Fruit fly (Drosophila melanogaster): ENCODE measurements around the gene MSAmiP.

DNA sequence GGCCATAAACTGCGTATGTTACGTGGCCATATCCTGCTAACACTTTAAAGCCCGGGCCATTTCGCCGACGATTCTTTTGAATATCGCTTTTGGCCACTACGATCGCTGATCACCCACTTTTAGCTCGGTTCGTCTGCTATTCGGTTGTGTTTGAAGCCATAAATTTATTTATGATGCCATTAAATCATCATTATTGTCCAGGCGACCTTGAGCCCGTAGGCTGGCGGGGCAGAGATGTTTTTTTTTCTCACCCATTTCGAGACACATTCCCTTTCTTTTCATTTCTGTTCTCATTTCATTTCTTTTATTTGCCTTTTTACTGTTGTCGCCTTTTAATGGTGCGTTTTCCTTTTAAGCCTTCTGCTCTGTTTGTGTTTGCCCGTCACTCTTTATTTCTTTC is 19.5 kb upstream of the MSAmiP start:
- no peak for TF ChIP-seq CG33017 (tag; optimal IDR thresholded peaks at IDR 0.05)
- TF ChIP-seq CG1620 (GFP tag; optimal IDR thresholded peaks at IDR 0.05) = no peak
- TF ChIP-seq CG7101 (tag; optimal IDR thresholded peaks at IDR 0.05) = no peak
- no peak for TF ChIP-seq cic (GFP tag; optimal IDR thresholded peaks at IDR 0.05)
- TF ChIP-seq CG11617 (GFP tag; optimal IDR thresholded peaks at IDR 0.05) = no peak
- TF ChIP-seq CG14711 (tag; optimal IDR thresholded peaks at IDR 0.05) = no peak
- no peak for TF ChIP-seq CG12768 (GFP tag; optimal IDR thresholded peaks at IDR 0.05)
- no peak for TF ChIP-seq cnc (optimal IDR thresholded peaks at IDR 0.05)
- TF ChIP-seq Crg-1 (GFP tag; optimal IDR thresholded peaks at IDR 0.05) = no peak
- TF ChIP-seq CG7045 (GFP tag; optimal IDR thresholded peaks at IDR 0.05) = no peak
- TF ChIP-seq Hr96 (GFP tag; optimal IDR thresholded peaks at IDR 0.05) = no peak
- TF ChIP-seq toe (GFP tag; optimal IDR thresholded peaks at IDR 0.05) = no peak

Measured in whole organism, adult.